Fruit fly (Drosophila melanogaster) whole organism, prepupa: ENCODE data around the gene MESR6.

Experiments
- CG11762 ChIP-seq: fragments of 200-800 bp; sonication (Bioruptor generic); optimal IDR thresholded peaks from 3 replicates; lab custom pipeline; 2016; ENCODE audit warnings: missing biosample characterization, missing genetic modification characterization; ENCODE audit not compliant: insufficient read depth
- CG3032 ChIP-seq: fragments of 200-800 bp; optimal IDR thresholded peaks from 2 replicates; lab custom pipeline; 2019; ENCODE audit warnings: missing biosample characterization, mild to moderate bottlenecking, missing genetic modification characterization, moderate library complexity
- CG32006 ChIP-seq: fragments of 200-800 bp; sonication (Bioruptor generic); optimal IDR thresholded peaks from 3 replicates; lab custom pipeline; 2017; ENCODE audit warnings: missing biosample characterization, mild to moderate bottlenecking, missing genetic modification characterization
- CG3919 ChIP-seq: fragments of 200-800 bp; sonication (Bioruptor generic); optimal IDR thresholded peaks from 3 replicates; lab custom pipeline; 2016; ENCODE audit warnings: missing biosample characterization, missing genetic modification characterization
- CG6276 ChIP-seq: fragments of 200-800 bp; sonication (Bioruptor generic); optimal IDR thresholded peaks from 2 replicates; lab custom pipeline; 2017; ENCODE audit warnings: missing biosample characterization, mild to moderate bottlenecking, missing genetic modification characterization
- CG6808 ChIP-seq: fragments of 200-800 bp; sonication (Bioruptor generic); optimal IDR thresholded peaks from 3 replicates; lab custom pipeline; 2017; ENCODE audit warnings: missing biosample characterization, missing genetic modification characterization, mild to moderate bottlenecking, moderate library complexity, missing genetic modification reagents
- CG6854 ChIP-seq: fragments of 200-800 bp; sonication (Bioruptor generic); optimal IDR thresholded peaks from 2 replicates; lab custom pipeline; 2017; ENCODE audit warnings: missing biosample characterization, mild to moderate bottlenecking, missing genetic modification characterization
- Smox ChIP-seq: fragments of 200-800 bp; sonication (Bioruptor generic); optimal IDR thresholded peaks from 3 replicates; lab custom pipeline; 2016; ENCODE audit warnings: missing biosample characterization, missing genetic modification characterization
- Sox102F ChIP-seq: fragments of 200-800 bp; sonication (Bioruptor generic); optimal IDR thresholded peaks from 2 replicates; lab custom pipeline; 2016; ENCODE audit warnings: missing biosample characterization, mild to moderate bottlenecking, missing genetic modification characterization
- dac ChIP-seq: fragments of 200-800 bp; sonication (Bioruptor generic); optimal IDR thresholded peaks from 2 replicates; lab custom pipeline; 2017; ENCODE audit warnings: missing biosample characterization, mild to moderate bottlenecking, missing genetic modification characterization
- fd85E ChIP-seq: fragments of 200-800 bp; sonication (Bioruptor generic); optimal IDR thresholded peaks from 3 replicates; lab custom pipeline; 2016; ENCODE audit warnings: missing biosample characterization, missing genetic modification characterization
- lz ChIP-seq: fragments of 200-800 bp; sonication (Bioruptor generic); optimal IDR thresholded peaks from 3 replicates; lab custom pipeline; 2016; ENCODE audit warnings: missing biosample characterization, missing genetic modification characterization
- ss ChIP-seq, 2 experiments: fragments of 200-800 bp; sonication (Bioruptor generic); optimal IDR thresholded peaks; 2 replicates in 1 of 2; 3 replicates in 1 of 2; lab custom pipeline; 2017 to 2018; ENCODE audit warnings: mild to moderate bottlenecking in 2 of 2, missing biosample characterization in 2 of 2, missing genetic modification characterization in 2 of 2, moderate library complexity in 1 of 2
- vri ChIP-seq: fragments of 200-800 bp; sonication (Bioruptor generic); optimal IDR thresholded peaks from 3 replicates; lab custom pipeline; 2016; ENCODE audit warnings: missing biosample characterization, mild to moderate bottlenecking, missing genetic modification characterization

DNA sequence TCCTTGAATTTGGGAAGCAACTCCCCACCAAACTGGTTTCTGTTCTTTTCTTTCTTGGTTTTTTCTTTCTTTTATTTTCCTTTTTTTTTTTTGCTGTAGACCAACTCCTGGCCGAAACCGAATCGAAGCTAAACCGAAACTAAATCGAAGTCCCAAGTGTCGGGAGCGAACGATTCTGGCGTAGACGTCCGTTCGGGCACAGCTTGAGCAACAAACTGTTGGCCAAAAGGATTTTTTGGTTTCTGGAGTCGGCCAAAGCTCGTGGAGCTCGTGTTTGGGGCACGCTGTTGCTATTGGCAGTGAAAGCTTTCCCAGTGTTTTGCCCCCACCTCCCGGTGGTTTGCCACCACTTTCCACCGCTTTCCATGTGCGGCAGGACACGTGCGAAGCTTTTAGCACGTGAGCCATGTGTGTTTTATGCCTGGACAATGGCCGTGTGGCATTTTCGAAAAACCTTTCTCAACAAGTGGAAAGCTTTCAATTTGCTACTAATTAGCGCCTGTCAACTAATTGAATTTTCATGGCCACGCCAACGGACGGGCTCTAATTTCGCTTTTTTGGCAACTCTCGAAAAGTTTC, 46.5 kb downstream of the MESR6 start, which contains the start of gene CG14082:
- TF ChIP-seq dac (GFP tag; lab: Kevin White, UChicago) = no peak
- no peak for TF ChIP-seq fd85E (GFP tag; lab: Kevin White, UChicago)
- TF ChIP-seq CG3032 (tag; lab: Kevin White, UChicago) = no peak
- no peak for TF ChIP-seq Smox
- TF ChIP-seq CG6276 (GFP tag; lab: Kevin White, UChicago) = no peak
- no peak for TF ChIP-seq Sox102F
- no peak for TF ChIP-seq CG6854
- TF ChIP-seq vri = no peak
- no peak for TF ChIP-seq ss (GFP tag; optimal IDR thresholded peaks at IDR 0.05; lab: Kevin White, UChicago)
- TF ChIP-seq lz (GFP tag; lab: Kevin White, UChicago) = no peak
- TF ChIP-seq CG6808 (GFP tag; lab: Kevin White, UChicago) = no peak
- TF ChIP-seq CG32006 (GFP tag; lab: Kevin White, UChicago) = no peak
- TF ChIP-seq CG3919 (GFP tag; lab: Kevin White, UChicago) = no peak
- TF ChIP-seq CG11762 (GFP tag; lab: Kevin White, UChicago) = no peak
